Worm (Caenorhabditis elegans): ENCODE results near the gene best-24.

Gene best-24

DNA sequence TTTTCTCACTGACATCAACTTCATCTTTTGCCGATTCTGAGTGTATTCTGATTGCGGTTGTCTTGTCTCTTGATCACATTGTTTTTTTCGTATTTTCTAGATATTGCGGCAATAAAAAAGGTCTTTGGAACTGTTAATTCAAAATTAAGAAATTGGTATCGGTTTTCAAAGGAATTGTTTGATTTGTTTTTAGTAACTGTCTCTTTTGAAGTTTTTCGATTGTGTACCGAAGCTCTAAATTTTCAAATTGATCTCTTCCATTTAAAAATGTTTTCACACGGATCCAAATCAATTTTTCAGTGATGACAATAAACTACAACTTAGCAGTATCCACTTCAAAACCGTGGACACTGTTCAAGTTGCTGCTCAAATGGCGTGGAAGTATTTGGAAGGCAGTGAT is at the start of gene best-24:
TSS of gene best-24 (plus strand) at position 301 of the 400 bp plus-strand sequence.
- no peak for TF ChIP-seq ref-1 (GFP tag; conservative IDR thresholded peaks at IDR 0.05)
- no peak for TF ChIP-seq flt-1 (GFP tag; IDR thresholded peaks at IDR 0.05)
- TF ChIP-seq T22C8.4 (GFP tag; IDR thresholded peaks at IDR 0.05), result no peak

ce11 chrIII:7854494-7855184 is 46.2 kb upstream of the best-24 start, which contains the start of gene rpl-35:
Gene rpl-35 (plus strand): TSS chrIII:7855134.
- TF ChIP-seq cog-1 (tag; optimal IDR thresholded peaks at IDR 0.05) (peak; percentile 99), ztf-23 (GFP tag; IDR thresholded peaks at IDR 0.05) (peak; percentile 94), ref-1 (GFP tag; conservative IDR thresholded peaks at IDR 0.05) (peak; percentile 61), T22C8.4 (GFP tag; IDR thresholded peaks at IDR 0.05) (peak; percentile 76), klf-2 (GFP tag; conservative IDR thresholded peaks at IDR 0.05) (peak; percentile 70; the same call in 1 of the 2 replicates), ztf-29 (GFP tag; IDR thresholded peaks at IDR 0.05) (peak; percentile 77), flt-1 (GFP tag; IDR thresholded peaks at IDR 0.05) (peak; percentile 92), tab-1 (GFP tag; IDR thresholded peaks at IDR 0.05) (peak; percentile 83), med-1 (GFP tag; optimal IDR thresholded peaks at IDR 0.05; ENCODE audit: insufficient read depth) (peak; percentile 48)

DNA sequence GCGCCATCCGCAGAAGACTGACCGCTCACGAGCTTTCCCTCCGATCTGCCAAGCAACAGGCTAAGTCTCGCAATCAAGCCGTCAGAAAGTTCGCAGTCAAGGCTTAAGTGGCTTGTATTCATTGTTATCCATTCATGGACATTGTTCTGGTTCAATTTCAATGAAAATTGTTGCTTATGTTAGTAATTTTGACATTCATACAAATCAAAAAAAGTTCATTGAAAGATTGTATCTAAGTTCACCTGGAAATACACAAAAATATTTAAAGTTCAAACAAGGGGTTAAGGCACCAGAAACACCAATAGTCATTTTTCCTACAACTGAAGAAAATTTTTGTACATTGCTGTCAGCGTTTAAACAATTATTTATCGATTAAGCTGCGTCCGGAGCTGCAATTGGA is 45.4 kb upstream of the best-24 start:
- TF ChIP-seq cog-1 (tag; optimal IDR thresholded peaks at IDR 0.05), result no peak
- no peak for TF ChIP-seq ref-1 (GFP tag; conservative IDR thresholded peaks at IDR 0.05)
- TF ChIP-seq ztf-29 (GFP tag; IDR thresholded peaks at IDR 0.05), result no peak
- TF ChIP-seq flt-1 (GFP tag; IDR thresholded peaks at IDR 0.05), result no peak
- TF ChIP-seq tab-1 (GFP tag; IDR thresholded peaks at IDR 0.05), result no peak
- TF ChIP-seq med-1 (GFP tag; optimal IDR thresholded peaks at IDR 0.05; ENCODE audit: insufficient read depth), result no peak
- no peak for TF ChIP-seq ztf-23 (GFP tag; IDR thresholded peaks at IDR 0.05)
- no peak for TF ChIP-seq klf-2 (GFP tag; conservative IDR thresholded peaks at IDR 0.05)
- TF ChIP-seq T22C8.4 (GFP tag; IDR thresholded peaks at IDR 0.05), result no peak

DNA sequence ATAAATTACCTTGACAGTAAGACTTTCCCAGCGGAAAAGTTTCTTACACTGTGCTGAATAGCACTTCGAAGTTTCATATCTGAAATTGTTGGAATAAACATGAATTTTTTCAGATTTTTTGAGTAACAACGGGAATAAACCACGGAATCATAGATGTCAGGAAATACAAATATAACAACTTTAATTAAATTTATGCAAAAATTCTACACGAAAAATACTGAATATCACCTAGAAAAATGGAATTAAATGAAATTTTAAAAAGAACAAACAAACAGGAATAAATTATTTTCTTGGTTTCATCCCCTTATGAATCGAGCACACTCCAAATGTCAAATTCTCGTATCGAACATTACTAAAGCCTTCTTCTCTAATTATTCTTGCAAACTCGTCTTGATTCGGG is 43.7 kb upstream of the best-24 start, which contains the start of gene tag-307:
TSS of gene tag-307 (minus strand) at position 101 of the 400 bp plus-strand sequence.
- no peak for TF ChIP-seq cog-1 (tag; optimal IDR thresholded peaks at IDR 0.05)
- TF ChIP-seq med-1 (GFP tag; optimal IDR thresholded peaks at IDR 0.05; ENCODE audit: insufficient read depth), result no peak
- TF ChIP-seq T22C8.4 (GFP tag; IDR thresholded peaks at IDR 0.05), result no peak
- TF ChIP-seq ztf-23 (GFP tag; IDR thresholded peaks at IDR 0.05), result no peak

DNA sequence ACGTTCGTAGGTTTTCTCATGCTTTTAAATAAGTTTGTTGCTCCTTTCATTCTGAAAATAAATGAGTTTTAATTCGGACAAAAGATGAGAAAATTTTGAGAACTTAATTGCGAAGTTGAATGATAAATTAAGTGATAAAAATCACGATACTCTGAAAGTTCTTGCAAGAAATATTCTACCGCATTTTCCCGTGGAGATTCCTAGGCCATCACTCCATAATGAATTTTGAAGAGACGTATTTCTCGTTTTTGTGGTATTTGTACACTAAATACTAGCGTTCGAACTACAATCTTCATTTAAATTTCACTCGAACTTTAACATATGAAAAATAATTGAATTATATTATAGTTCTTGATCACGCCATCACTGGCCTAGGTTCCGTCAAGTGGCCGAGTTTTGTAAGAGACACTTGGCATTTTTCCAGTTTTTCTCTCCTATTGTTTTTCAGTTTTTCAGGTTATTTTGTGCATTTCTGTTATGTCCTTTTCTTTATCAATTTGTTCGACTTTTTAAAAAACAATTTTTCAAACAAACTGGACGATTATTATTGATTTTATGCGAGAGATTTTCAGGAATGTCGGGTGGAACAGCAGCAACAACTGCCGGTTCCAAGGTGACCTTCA is 42.3 kb upstream of the best-24 start, which contains the start of the genes coq-5 and ufm-1:
TSS of gene coq-5 (minus strand) at position 51 of the 623 bp plus-strand sequence.
TSS of gene ufm-1 (plus strand) at position 573 of the 623 bp plus-strand sequence.
- no peak for TF ChIP-seq klf-2 (GFP tag; conservative IDR thresholded peaks at IDR 0.05)
- TF ChIP-seq ztf-23 (GFP tag; IDR thresholded peaks at IDR 0.05), result no peak
- no peak for TF ChIP-seq cog-1 (tag; optimal IDR thresholded peaks at IDR 0.05)
- TF ChIP-seq ref-1 (GFP tag; conservative IDR thresholded peaks at IDR 0.05), result no peak
- no peak for TF ChIP-seq flt-1 (GFP tag; IDR thresholded peaks at IDR 0.05)
- no peak for TF ChIP-seq T22C8.4 (GFP tag; IDR thresholded peaks at IDR 0.05)
- TF ChIP-seq med-1 (GFP tag; optimal IDR thresholded peaks at IDR 0.05; ENCODE audit: insufficient read depth), result no peak
- no peak for TF ChIP-seq ztf-29 (GFP tag; IDR thresholded peaks at IDR 0.05)

DNA sequence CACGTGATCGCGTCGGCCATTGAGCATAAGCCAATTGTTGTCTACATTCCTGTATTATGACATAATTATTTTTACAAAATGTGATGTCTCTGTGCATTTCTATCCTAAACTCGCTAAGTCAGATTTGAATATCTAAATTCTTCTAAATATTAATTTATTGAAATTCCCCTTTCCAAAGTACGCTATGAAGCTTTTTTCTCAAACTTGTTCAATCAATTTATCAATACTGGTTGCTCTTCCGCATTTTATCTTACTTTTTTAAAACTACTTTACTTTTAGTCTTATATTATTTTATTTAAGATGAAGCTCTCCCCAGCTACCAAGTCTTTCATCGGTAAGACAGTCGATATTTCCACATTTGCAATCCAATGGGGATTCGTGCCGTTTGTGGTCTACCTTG is 41.5 kb upstream of the best-24 start, which contains the start of gene tomm-7:
TSS of gene tomm-7 (plus strand) at position 301 of the 400 bp plus-strand sequence.
- TF ChIP-seq ztf-29 (GFP tag; IDR thresholded peaks at IDR 0.05) (no peak), med-1 (GFP tag; optimal IDR thresholded peaks at IDR 0.05; ENCODE audit: insufficient read depth) (no peak), ref-1 (GFP tag; conservative IDR thresholded peaks at IDR 0.05) (no peak), flt-1 (GFP tag; IDR thresholded peaks at IDR 0.05) (no peak), tab-1 (GFP tag; IDR thresholded peaks at IDR 0.05) (no peak), ztf-23 (GFP tag; IDR thresholded peaks at IDR 0.05) (no peak), klf-2 (GFP tag; conservative IDR thresholded peaks at IDR 0.05) (no peak), T22C8.4 (GFP tag; IDR thresholded peaks at IDR 0.05) (no peak), cog-1 (tag; optimal IDR thresholded peaks at IDR 0.05) (no peak)

DNA sequence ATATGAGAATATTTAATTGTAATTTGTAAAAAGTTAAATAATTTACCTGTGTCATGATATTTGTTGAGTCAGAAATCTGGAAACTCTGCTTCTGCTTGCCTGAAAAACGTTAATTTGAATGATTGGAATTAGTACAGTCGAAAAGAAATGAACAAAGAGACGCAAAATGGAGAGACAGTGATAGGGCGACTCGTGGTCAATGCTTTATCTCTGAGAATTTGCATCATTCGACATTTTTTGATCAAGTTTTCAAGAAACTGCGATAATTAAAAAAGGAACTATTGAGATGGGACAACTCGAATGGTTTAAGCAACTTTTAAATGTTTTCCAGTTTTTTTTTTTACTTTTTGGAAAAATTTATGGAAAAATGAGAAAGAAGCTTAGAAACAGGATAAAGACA is 39.9 kb upstream of the best-24 start, which contains the start of gene cuc-1:
TSS of gene cuc-1 (minus strand) at position 101 of the 400 bp plus-strand sequence.
- TF ChIP-seq med-1 (GFP tag; optimal IDR thresholded peaks at IDR 0.05; ENCODE audit: insufficient read depth) (no peak), ztf-29 (GFP tag; IDR thresholded peaks at IDR 0.05) (no peak), flt-1 (GFP tag; IDR thresholded peaks at IDR 0.05) (no peak), klf-2 (GFP tag; conservative IDR thresholded peaks at IDR 0.05) (no peak), T22C8.4 (GFP tag; IDR thresholded peaks at IDR 0.05) (no peak), cog-1 (tag; optimal IDR thresholded peaks at IDR 0.05) (no peak), tab-1 (GFP tag; IDR thresholded peaks at IDR 0.05) (no peak), ref-1 (GFP tag; conservative IDR thresholded peaks at IDR 0.05) (no peak), ztf-23 (GFP tag; IDR thresholded peaks at IDR 0.05) (no peak)

DNA sequence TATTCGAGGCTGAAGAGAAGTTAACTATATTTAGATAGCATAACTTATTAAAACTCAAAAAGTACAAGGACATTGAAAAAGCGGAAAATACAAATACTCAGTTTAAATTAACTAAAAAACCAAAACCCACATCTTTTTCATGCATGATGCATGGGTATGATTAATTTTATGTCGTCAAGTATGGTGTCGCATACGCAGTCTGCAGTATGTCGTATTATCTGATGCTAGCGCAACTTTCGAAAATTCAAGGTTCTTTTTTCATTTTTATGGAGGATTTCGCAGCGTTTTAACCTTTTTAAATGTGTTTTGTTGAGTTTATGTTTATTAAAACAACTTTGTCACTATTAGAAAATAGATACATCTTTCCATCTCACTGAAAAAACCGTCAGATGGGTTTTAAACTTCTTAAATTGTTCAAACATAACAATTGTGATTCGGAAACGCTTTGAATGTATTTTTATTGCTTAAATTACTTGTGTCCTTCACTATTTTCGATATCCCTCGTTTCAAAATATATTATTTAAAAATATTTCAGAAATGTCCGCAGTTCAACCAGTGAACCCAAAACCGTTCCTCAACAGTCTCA is 39.2 kb upstream of the best-24 start, which contains the start of gene snr-5:
TSS of gene snr-5 (plus strand) at position 536 of the 586 bp plus-strand sequence.
- TF ChIP-seq cog-1 (tag; optimal IDR thresholded peaks at IDR 0.05) (no peak), klf-2 (GFP tag; conservative IDR thresholded peaks at IDR 0.05) (no peak), ref-1 (GFP tag; conservative IDR thresholded peaks at IDR 0.05) (no peak), ztf-23 (GFP tag; IDR thresholded peaks at IDR 0.05) (no peak), ztf-29 (GFP tag; IDR thresholded peaks at IDR 0.05) (no peak), T22C8.4 (GFP tag; IDR thresholded peaks at IDR 0.05) (no peak), flt-1 (GFP tag; IDR thresholded peaks at IDR 0.05) (no peak), tab-1 (GFP tag; IDR thresholded peaks at IDR 0.05) (no peak), med-1 (GFP tag; optimal IDR thresholded peaks at IDR 0.05; ENCODE audit: insufficient read depth) (no peak)

DNA sequence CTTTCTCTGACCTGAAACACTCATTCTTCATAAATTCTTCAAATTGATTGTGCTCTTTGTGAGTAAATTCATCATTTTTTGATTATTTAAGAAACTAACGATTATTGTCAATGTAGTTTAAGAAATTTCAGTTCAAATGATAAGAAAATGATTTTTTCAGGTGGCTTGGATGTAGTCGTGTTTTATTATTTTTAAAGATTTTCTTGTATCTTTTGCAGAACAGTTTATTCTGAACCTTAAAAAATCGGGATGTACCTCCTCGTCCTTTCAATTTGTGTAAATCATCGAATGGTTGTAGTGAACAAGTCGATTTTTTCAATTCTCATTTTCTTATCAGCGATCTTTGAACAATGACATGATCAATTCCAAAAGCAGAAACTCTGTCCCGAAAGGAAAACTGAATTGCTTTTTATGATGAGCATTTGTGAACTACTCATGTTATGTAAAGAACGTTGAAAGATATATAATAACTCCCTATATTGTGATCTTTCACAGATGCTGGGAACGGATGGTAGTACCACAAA is 35.5 kb upstream of the best-24 start, which contains the start of gene slc-17.3:
TSS of gene slc-17.3 (minus strand) at position 51 of the 524 bp plus-strand sequence.
- no peak for TF ChIP-seq klf-2 (GFP tag; conservative IDR thresholded peaks at IDR 0.05)
- TF ChIP-seq tab-1 (GFP tag; IDR thresholded peaks at IDR 0.05), result no peak
- TF ChIP-seq ztf-29 (GFP tag; IDR thresholded peaks at IDR 0.05), result no peak
- no peak for TF ChIP-seq ztf-23 (GFP tag; IDR thresholded peaks at IDR 0.05)
- no peak for TF ChIP-seq cog-1 (tag; optimal IDR thresholded peaks at IDR 0.05)
